Fruit fly (Drosophila melanogaster) Kc167 (cell line): ENCODE data around the gene mthl7.

ENCODE experiments used
- insv ChIP-seq: fragments of >200 bp; optimal IDR thresholded peaks from 3 replicates; lab custom pipeline; 2018; ENCODE audit warnings: missing external identifiers
- psq ChIP-seq: fragments of >200 bp; optimal IDR thresholded peaks from 2 replicates; lab custom pipeline; 2017; ENCODE audit warnings: missing external identifiers

dm6 chr3L:8211590-8211989 lies 31.3 kb upstream of the mthl7 start, which contains the start of gene CG8006:
- no peak for TF ChIP-seq insv (lab: Kevin White, UChicago)
- no peak for TF ChIP-seq psq (lab: Kevin White, UChicago)
